Worm (Caenorhabditis elegans) whole organism, L4 larva: ENCODE data around the gene ins-9.

ENCODE experiments used
- F10B5.3 ChIP-seq: sonication (generic microtip); optimal IDR thresholded peaks from 2 replicates; lab custom pipeline; 2016; ENCODE audit warnings: mild to moderate bottlenecking, missing genetic modification characterization, missing compliant biosample characterization
- F26F4.8 ChIP-seq: fragments of 200-800 bp; sonication (Bioruptor generic); conservative IDR thresholded peaks from 2 replicates; pipeline ENCODE4 v1.3.6; 2022; ENCODE audit warnings: missing genetic modification characterization, missing compliant biosample characterization
- F44E2.7 ChIP-seq: fragments of 200-800 bp; sonication (Bioruptor generic); IDR thresholded peaks from 2 replicates; pipeline ENCODE4 v2.1.2; 2022; ENCODE audit warnings: missing genetic modification characterization, missing compliant biosample characterization
- R02D3.7 ChIP-seq: fragments of 150-350 bp; sonication (generic microtip); optimal IDR thresholded peaks from 3 replicates; lab custom pipeline; 2014; ENCODE audit warnings: missing biosample characterization, missing genetic modification characterization
- T26A8.4 ChIP-seq: fragments of 200-800 bp; sonication (Bioruptor generic); IDR thresholded peaks from 2 replicates; pipeline ENCODE4 v1.3.6; 2022; ENCODE audit warnings: missing genetic modification characterization, missing compliant biosample characterization
- Y105C5A.15 ChIP-seq: fragments of 200-800 bp; sonication (Bioruptor generic); IDR thresholded peaks from 2 replicates; pipeline ENCODE4 v1.3.6; 2022; ENCODE audit warnings: missing genetic modification characterization, missing compliant biosample characterization
- arid-1 ChIP-seq: fragments of 200-800 bp; sonication (Bioruptor generic); conservative IDR thresholded peaks from 2 replicates; pipeline ENCODE4 v1.3.6; 2022; ENCODE audit warnings: missing genetic modification reagents, missing genetic modification characterization, missing compliant biosample characterization
- attf-4 ChIP-seq: sonication (generic microtip); optimal IDR thresholded peaks from 3 replicates; lab custom pipeline; 2017; ENCODE audit warnings: missing biosample characterization, missing genetic modification characterization
- ceh-28 ChIP-seq: fragments of 150-350 bp; optimal IDR thresholded peaks from 2 replicates; lab custom pipeline; 2014; ENCODE audit warnings: missing biosample characterization, missing genetic modification reagents, missing genetic modification characterization
- ceh-62 ChIP-seq: sonication (generic microtip); optimal IDR thresholded peaks from 2 replicates; lab custom pipeline; 2017; ENCODE audit warnings: missing biosample characterization, missing genetic modification characterization
- cey-2 ChIP-seq: sonication (generic microtip); optimal IDR thresholded peaks from 3 replicates; lab custom pipeline; 2017; ENCODE audit warnings: missing genetic modification characterization, mild to moderate bottlenecking, missing compliant biosample characterization, antibody characterized with exemption, borderline replicate concordance; ENCODE audit not compliant: insufficient read depth
- daf-12 ChIP-seq: fragments of 150-350 bp; optimal IDR thresholded peaks from 2 replicates; lab custom pipeline; 2014; ENCODE audit warnings: missing biosample characterization, missing genetic modification reagents, missing genetic modification characterization
- daf-16 ChIP-seq, 3 experiments: sonication (generic microtip); optimal IDR thresholded peaks; 2 replicates each; lab custom pipeline; 2016 to 2017; ENCODE audit warnings: missing genetic modification characterization in 3 of 3, missing genetic modification reagents in 3 of 3, mild to moderate bottlenecking in 2 of 3, missing compliant biosample characterization in 2 of 3, missing biosample characterization in 1 of 3, moderate library complexity in 1 of 3
- daf-19 ChIP-seq: fragments of 200-800 bp; sonication (Bioruptor generic); conservative IDR thresholded peaks from 2 replicates; pipeline ENCODE4 v1.3.6; 2022; ENCODE audit warnings: missing genetic modification characterization, missing compliant biosample characterization
- dpl-1 ChIP-seq: fragments of 150-350 bp; optimal IDR thresholded peaks from 2 replicates; lab custom pipeline; 2014; ENCODE audit warnings: missing biosample characterization, missing genetic modification reagents, missing genetic modification characterization
- fkh-10 ChIP-seq: fragments of 150-350 bp; optimal IDR thresholded peaks from 2 replicates; lab custom pipeline; 2014; ENCODE audit warnings: missing biosample characterization, missing genetic modification reagents, missing genetic modification characterization
- hlh-30 ChIP-seq: sonication (generic microtip); optimal IDR thresholded peaks from 2 replicates; lab custom pipeline; 2017; ENCODE audit warnings: antibody characterized with exemption, mild to moderate bottlenecking, missing genetic modification characterization, missing compliant biosample characterization; ENCODE audit not compliant: insufficient read depth
- jun-1 ChIP-seq: fragments of 150-350 bp; optimal IDR thresholded peaks from 2 replicates; lab custom pipeline; 2014; ENCODE audit warnings: missing biosample characterization, missing genetic modification reagents, missing genetic modification characterization
- lim-7 ChIP-seq: fragments of 200-800 bp; sonication (Bioruptor generic); IDR thresholded peaks from 2 replicates; pipeline ENCODE4 v1.3.6; 2022; ENCODE audit warnings: missing genetic modification characterization, missing compliant biosample characterization
- lin-13 ChIP-seq: fragments of 150-350 bp; optimal IDR thresholded peaks from 2 replicates; lab custom pipeline; 2014; ENCODE audit warnings: missing biosample characterization, missing genetic modification reagents, missing genetic modification characterization
- lin-29 ChIP-seq: fragments of 200-800 bp; sonication (Bioruptor generic); IDR thresholded peaks from 2 replicates; pipeline ENCODE4 v1.3.6; 2022; ENCODE audit warnings: missing genetic modification reagents, missing genetic modification characterization, missing compliant biosample characterization
- lin-39 ChIP-seq: fragments of 150-350 bp; optimal IDR thresholded peaks from 2 replicates; lab custom pipeline; 2014; ENCODE audit warnings: missing biosample characterization, missing genetic modification reagents, missing genetic modification characterization
- madf-5 ChIP-seq, 2 experiments: fragments of 200-800 bp; sonication (Bioruptor generic); IDR thresholded peaks; 2 replicates each; pipeline ENCODE4 v1.3.6; 2022; ENCODE audit warnings: missing compliant biosample characterization in 2 of 2, missing genetic modification characterization in 2 of 2
- madf-9 ChIP-seq: fragments of 200-800 bp; sonication (Bioruptor generic); conservative IDR thresholded peaks from 2 replicates; pipeline ENCODE4 v1.3.6; 2022; ENCODE audit warnings: missing genetic modification reagents, missing genetic modification characterization, missing compliant biosample characterization
- mdl-1 ChIP-seq, 2 experiments: fragments of 150-350 bp in 1 of 2; sonication (generic microtip) in 1 of 2; optimal IDR thresholded peaks; 2 replicates each; lab custom pipeline; 2014 to 2017; ENCODE audit warnings: missing biosample characterization in 2 of 2, missing genetic modification characterization in 2 of 2
- mdt-29 ChIP-seq: fragments of 200-800 bp; sonication (Bioruptor generic); IDR thresholded peaks from 2 replicates; pipeline ENCODE4 v1.3.6; 2022; ENCODE audit warnings: missing genetic modification reagents, missing genetic modification characterization, missing compliant biosample characterization
- mes-2 ChIP-seq: sonication (generic microtip); optimal IDR thresholded peaks from 2 replicates; lab custom pipeline; 2016; ENCODE audit warnings: missing genotype, mild to moderate bottlenecking, missing genetic modification characterization, missing compliant biosample characterization; ENCODE audit not compliant: poor library complexity, severe bottlenecking
- nhr-102 ChIP-seq: sonication (generic microtip); optimal IDR thresholded peaks from 2 replicates; lab custom pipeline; 2016; ENCODE audit warnings: mild to moderate bottlenecking, missing genetic modification characterization, moderate library complexity, missing compliant biosample characterization
- nhr-11 ChIP-seq: fragments of 150-350 bp; optimal IDR thresholded peaks from 2 replicates; lab custom pipeline; 2014; ENCODE audit warnings: missing biosample characterization, missing genetic modification characterization
- nhr-237 ChIP-seq: sonication (generic microtip); optimal IDR thresholded peaks from 2 replicates; lab custom pipeline; 2017; ENCODE audit warnings: missing biosample characterization, missing genetic modification characterization
- nhr-25 ChIP-seq: sonication (generic microtip); optimal IDR thresholded peaks from 2 replicates; lab custom pipeline; 2017; ENCODE audit warnings: missing genetic modification characterization, mild to moderate bottlenecking, missing compliant biosample characterization, antibody characterized with exemption, moderate library complexity, borderline replicate concordance; ENCODE audit not compliant: insufficient read depth
- nhr-41 ChIP-seq: fragments of 200-800 bp; sonication (Bioruptor generic); IDR thresholded peaks from 2 replicates; pipeline ENCODE4 v1.3.6; 2022; ENCODE audit warnings: missing genetic modification reagents, missing genetic modification characterization, missing compliant biosample characterization
- nhr-77 ChIP-seq: fragments of 150-350 bp; optimal IDR thresholded peaks from 2 replicates; lab custom pipeline; 2014; ENCODE audit warnings: missing biosample characterization, missing genetic modification characterization
- pha-4 ChIP-seq, 2 experiments: fragments of 150-350 bp in 1 of 2; fragments of 200-800 bp in 1 of 2; sonication (Bioruptor generic) in 1 of 2; IDR thresholded peaks in 1 of 2; optimal IDR thresholded peaks in 1 of 2; 2 replicates each; pipeline versions ENCODE4 v1.3.6 to Lab custom; 2014 to 2022; ENCODE audit warnings: missing genetic modification characterization in 2 of 2, missing genetic modification reagents in 2 of 2, missing biosample characterization in 1 of 2, missing compliant biosample characterization in 1 of 2
- php-3 ChIP-seq: fragments of 200-800 bp; sonication (Bioruptor generic); IDR thresholded peaks from 2 replicates; pipeline ENCODE4 v1.3.6; 2022; ENCODE audit warnings: missing genetic modification reagents, missing genetic modification characterization, missing compliant biosample characterization
- skn-1 ChIP-seq: fragments of 150-350 bp; optimal IDR thresholded peaks from 2 replicates; lab custom pipeline; 2014; ENCODE audit warnings: missing biosample characterization, missing genetic modification characterization
- snpc-1.2 ChIP-seq: fragments of 200-800 bp; sonication (Bioruptor generic); IDR thresholded peaks from 2 replicates; pipeline ENCODE4 v1.3.6; 2022; ENCODE audit warnings: missing genetic modification reagents, missing genetic modification characterization, missing compliant biosample characterization
- unc-130 ChIP-seq: sonication (generic microtip); optimal IDR thresholded peaks from 2 replicates; lab custom pipeline; 2016; ENCODE audit warnings: missing genetic modification reagents, missing genetic modification characterization, missing compliant biosample characterization
- vab-7 ChIP-seq: fragments of 200-800 bp; sonication (Bioruptor generic); IDR thresholded peaks from 2 replicates; pipeline ENCODE4 v1.3.6; 2022; ENCODE audit warnings: missing genetic modification reagents, missing genetic modification characterization, missing compliant biosample characterization
- zip-2 ChIP-seq: fragments of 150-350 bp; optimal IDR thresholded peaks from 2 replicates; lab custom pipeline; 2014; ENCODE audit warnings: missing biosample characterization, missing genetic modification characterization
- ztf-11 ChIP-seq: fragments of 150-350 bp; optimal IDR thresholded peaks from 2 replicates; lab custom pipeline; 2014; ENCODE audit warnings: missing biosample characterization, missing genetic modification characterization
- ztf-7 ChIP-seq: fragments of 150-350 bp; optimal IDR thresholded peaks from 2 replicates; lab custom pipeline; 2014; ENCODE audit warnings: missing biosample characterization, missing genetic modification characterization

The ins-9 gene

DNA sequence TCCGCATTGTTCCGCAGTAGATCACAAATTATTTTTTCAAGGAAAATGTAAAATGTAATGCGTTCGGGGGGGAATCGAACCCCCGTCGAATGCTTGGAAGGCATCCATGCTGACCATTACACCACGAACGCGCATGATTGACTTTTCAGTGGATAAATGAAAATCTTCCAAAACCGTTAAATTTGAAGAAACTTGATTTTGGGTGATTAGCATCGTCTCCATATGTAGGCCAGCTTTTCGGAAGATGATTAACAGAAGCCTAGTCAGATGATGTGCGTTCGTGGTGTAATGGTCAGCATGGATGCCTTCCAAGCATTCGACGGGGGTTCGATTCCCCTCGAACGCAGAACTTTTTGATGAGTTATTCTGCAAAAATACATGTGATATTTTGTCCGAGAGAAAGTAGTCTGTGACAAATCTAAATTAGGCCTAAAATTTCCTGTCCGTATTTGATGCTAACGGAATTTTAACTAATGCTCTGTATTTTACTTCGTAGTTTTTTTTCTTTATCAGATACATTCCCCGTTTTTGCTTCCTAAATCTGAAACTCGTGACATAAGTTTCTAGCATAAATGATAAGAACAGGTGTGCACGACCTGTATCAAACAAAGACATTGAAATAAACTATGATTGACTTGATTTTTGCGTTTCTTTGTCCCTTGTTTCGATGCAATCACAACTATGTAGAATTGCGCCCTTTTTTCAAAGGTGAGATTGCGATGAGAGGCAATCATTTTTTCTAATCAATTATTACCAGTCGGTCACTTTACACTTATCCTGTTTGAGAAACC, 19.8 kb downstream of the ins-9 start, which contains the start of gene C28G1.10 (continued):
- peak; percentile 18 for TF ChIP-seq mes-2 (tag; lab: Kevin White, UChicago)
- TF ChIP-seq F44E2.7 = peak; percentile 80
- 0 out of 2 replicates have a peak, but pooled peaks have one; percentile 44 for TF ChIP-seq daf-19 (GFP tag; lab: Robert Waterston, UW)

DNA sequence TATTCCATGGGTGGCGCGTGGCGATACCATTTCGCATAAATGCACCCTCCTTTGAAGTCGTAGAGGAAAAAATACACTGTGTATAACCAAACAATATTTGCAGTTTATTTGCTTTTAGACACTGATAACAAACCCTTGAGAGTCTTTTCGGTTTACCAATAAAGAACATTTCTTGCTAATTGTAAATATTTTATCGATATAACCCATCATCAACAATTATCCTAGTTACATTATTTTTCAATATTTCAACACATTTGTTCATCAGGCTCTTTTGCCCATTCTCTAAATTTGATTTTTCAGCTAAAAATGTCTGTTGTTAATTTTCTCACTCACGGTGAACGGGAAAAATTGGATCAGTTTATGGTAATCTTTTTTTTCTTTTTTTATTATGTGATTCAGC, 22.5 kb downstream of the ins-9 start, which contains the start of gene ubc-23:
Gene ubc-23, plus strand, starts transcription at position 301 of the 400 bp plus-strand sequence.
- TF ChIP-seq lim-7 (GFP tag; lab: Robert Waterston, UW) = no peak

DNA sequence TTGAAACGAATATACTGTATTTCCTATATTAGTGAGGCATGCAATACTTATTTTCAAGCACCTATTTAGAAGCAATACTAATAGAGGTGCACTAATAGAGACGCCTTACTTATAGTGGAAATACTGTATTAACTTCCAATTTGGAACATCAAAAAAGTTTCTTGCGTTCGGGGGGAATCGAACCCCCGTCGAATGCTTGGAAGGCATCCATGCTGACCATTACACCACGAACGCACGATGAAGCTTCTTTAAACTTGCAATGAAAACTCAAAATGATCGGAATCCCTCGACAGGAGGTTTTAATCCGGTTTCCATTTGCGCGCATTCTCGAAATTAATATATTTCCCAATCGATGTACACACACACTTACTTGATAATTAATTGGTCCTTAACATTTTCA, 28.3 kb downstream of the ins-9 start:
- TF ChIP-seq madf-5 (GFP tag; IDR thresholded peaks at IDR 0.05; lab: Robert Waterston, UW) (no peak), pha-4 (GFP tag; IDR thresholded peaks at IDR 0.05; lab: Robert Waterston, UW) (peak; percentile 79; the same call in 1 of the 2 replicates), pha-4 (tag; optimal IDR thresholded peaks at IDR 0.05; lab: Kevin White, UChicago) (no peak), dpl-1 (GFP tag; lab: Kevin White, UChicago) (peak; percentile 10), attf-4 (tag; lab: Kevin White, UChicago) (no peak), hlh-30 (tag; lab: Kevin White, UChicago) (peak; percentile 15), ztf-11 (tag; lab: Kevin White, UChicago) (no peak), daf-12 (tag; lab: Kevin White, UChicago) (no peak), F26F4.8 (GFP tag; lab: Robert Waterston, UW) (no peak), ceh-28 (tag; lab: Kevin White, UChicago) (no peak), unc-130 (GFP tag; lab: Kevin White, UChicago) (no peak), jun-1 (tag; lab: Kevin White, UChicago) (no peak), cey-2 (tag; lab: Kevin White, UChicago) (no peak), lin-13 (GFP tag; lab: Kevin White, UChicago) (peak; percentile 10), mes-2 (tag; lab: Kevin White, UChicago) (no peak), mdt-29 (GFP tag; lab: Robert Waterston, UW) (0 out of 2 replicates have a peak, but pooled peaks have one; percentile 52), vab-7 (GFP tag; lab: Robert Waterston, UW) (peak; percentile 70; the same call in 1 of the 2 replicates), ztf-7 (no peak), daf-19 (GFP tag; lab: Robert Waterston, UW) (0 out of 2 replicates have a peak, but pooled peaks have one; percentile 33), snpc-1.2 (GFP tag; lab: Robert Waterston, UW) (no peak), zip-2 (tag; lab: Kevin White, UChicago) (peak; percentile 12), F10B5.3 (tag; lab: Kevin White, UChicago) (no peak), madf-9 (peak; percentile 50; the same call in 1 of the 2 replicates), nhr-237 (tag; lab: Kevin White, UChicago) (no peak), skn-1 (tag; lab: Kevin White, UChicago) (no peak), nhr-25 (tag; lab: Kevin White, UChicago) (no peak), T26A8.4 (GFP tag; lab: Robert Waterston, UW) (peak; percentile 54; the same call in 1 of the 2 replicates), Y105C5A.15 (0 out of 2 replicates have a peak, but pooled peaks have one; percentile 68), daf-16 (GFP tag; optimal IDR thresholded peaks at IDR 0.05; lab: Kevin White, UChicago) (peak in 1 of 2 experiments; percentile 70), daf-16 (tag; optimal IDR thresholded peaks at IDR 0.05; lab: Kevin White, UChicago) (peak; percentile 15), ceh-62 (tag; lab: Kevin White, UChicago) (no peak), lim-7 (GFP tag; lab: Robert Waterston, UW) (peak; percentile 91), nhr-102 (tag; lab: Kevin White, UChicago) (peak; percentile 8), mdl-1 (tag; optimal IDR thresholded peaks at IDR 0.05; lab: Kevin White, UChicago) (no peak), nhr-11 (tag; lab: Kevin White, UChicago) (no peak), fkh-10 (GFP tag; lab: Kevin White, UChicago) (no peak), nhr-77 (tag; lab: Kevin White, UChicago) (no peak), lin-29 (GFP tag; lab: Robert Waterston, UW) (no peak), nhr-41 (GFP tag; lab: Robert Waterston, UW) (peak; percentile 82; the same call in 1 of the 2 replicates), arid-1 (GFP tag; lab: Robert Waterston, UW) (no peak; the same call in none of the 2 replicates), php-3 (GFP tag; lab: Robert Waterston, UW) (0 out of 2 replicates have a peak, but pooled peaks have one; percentile 27), R02D3.7 (no peak), lin-39 (tag; lab: Kevin White, UChicago) (no peak)
